Worm (Caenorhabditis elegans) whole organism, mixed stage, embryonic: Measurements from ENCODE around the gene F49E10.2.

Experiments
- ceh-39 ChIP-seq: fragments of 150-350 bp; optimal IDR thresholded peaks from 2 replicates; lab custom pipeline; 2014; ENCODE audit warnings: missing biosample characterization, missing genetic modification characterization
- cnd-1 ChIP-seq: fragments of 200-800 bp; sonication (Bioruptor generic); optimal IDR thresholded peaks from 2 replicates; lab custom pipeline; 2018; ENCODE audit warnings: mild to moderate bottlenecking, missing genetic modification characterization, missing compliant biosample characterization
- nhr-76 ChIP-seq: sonication (generic microtip); optimal IDR thresholded peaks from 2 replicates; lab custom pipeline; 2017; ENCODE audit warnings: missing biosample characterization, missing genetic modification characterization
- unc-62 ChIP-seq: fragments of 150-350 bp; optimal IDR thresholded peaks from 2 replicates; lab custom pipeline; 2014; ENCODE audit warnings: missing biosample characterization, missing genetic modification reagents, missing genetic modification characterization

DNA sequence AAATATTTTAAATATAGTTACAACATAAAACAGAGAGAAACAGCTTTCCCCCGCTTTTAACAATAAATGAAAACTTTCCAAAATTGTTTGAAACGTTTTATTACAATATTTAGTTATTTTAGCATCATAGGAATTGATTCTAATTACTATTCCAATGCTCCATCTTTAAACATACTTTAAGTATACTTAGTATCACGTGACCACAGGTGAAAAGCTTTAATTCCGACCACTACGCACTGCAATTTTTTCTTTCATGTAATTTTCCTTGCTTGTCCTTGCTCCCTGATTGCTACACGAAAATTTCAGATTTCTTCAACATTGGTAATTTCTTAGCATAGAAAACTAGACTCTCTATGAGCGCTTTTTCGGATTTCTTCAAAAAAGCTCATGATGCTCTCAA lies 6.9 kb downstream of the F49E10.2 start, which contains the start of gene tbc-16:
- no peak for TF ChIP-seq unc-62 (GFP tag; lab: Kevin White, UChicago)
- no peak for TF ChIP-seq nhr-76 (tag; lab: Kevin White, UChicago)
- no peak for TF ChIP-seq cnd-1 (tag; lab: Kevin White, UChicago)
- TF ChIP-seq ceh-39 (tag; lab: Kevin White, UChicago) = no peak
